Worm (Caenorhabditis elegans) whole organism, L2 larva: Measurements from ENCODE around the gene ZK809.9.

Source experiments
- Y55F3AM.14 ChIP-seq: fragments of 200-800 bp; sonication (Bioruptor generic); optimal IDR thresholded peaks from 2 replicates; lab custom pipeline; 2018; ENCODE audit warnings: mild to moderate bottlenecking, missing genetic modification characterization, missing compliant biosample characterization
- ama-1 ChIP-seq: fragments of 150-350 bp; optimal IDR thresholded peaks from 2 replicates; lab custom pipeline; 2018; ENCODE audit warnings: inconsistent platforms
- lin-11 ChIP-seq: fragments of 150-350 bp; sonication (generic microtip); optimal IDR thresholded peaks from 2 replicates; lab custom pipeline; 2014; ENCODE audit warnings: missing biosample characterization, missing genetic modification characterization, inconsistent platforms, mixed read lengths
- mdl-1 ChIP-seq, 2 experiments: fragments of 150-350 bp in 1 of 2; sonication (generic microtip) in 1 of 2; optimal IDR thresholded peaks; 2 replicates each; lab custom pipeline; 2017; ENCODE audit warnings: missing biosample characterization in 2 of 2, missing genetic modification characterization in 2 of 2
- nhr-11 ChIP-seq: fragments of 150-350 bp; optimal IDR thresholded peaks from 2 replicates; lab custom pipeline; 2014; ENCODE audit warnings: missing biosample characterization, missing genetic modification characterization
- nhr-12 ChIP-seq: fragments of 150-350 bp; optimal IDR thresholded peaks from 2 replicates; lab custom pipeline; 2014; ENCODE audit warnings: missing biosample characterization, missing genetic modification characterization
- sma-3 ChIP-seq: sonication (generic microtip); optimal IDR thresholded peaks from 2 replicates; lab custom pipeline; 2016; ENCODE audit warnings: missing genetic modification reagents, missing genetic modification characterization, missing compliant biosample characterization
- snpc-4 ChIP-seq: fragments of 150-350 bp; optimal IDR thresholded peaks from 2 replicates; lab custom pipeline; 2014; ENCODE audit warnings: missing biosample characterization, missing genetic modification characterization
- unc-39 ChIP-seq: fragments of 150-350 bp; optimal IDR thresholded peaks from 2 replicates; lab custom pipeline; 2014; ENCODE audit warnings: missing biosample characterization, missing genetic modification characterization
- ztf-11 ChIP-seq: sonication (generic microtip); optimal IDR thresholded peaks from 2 replicates; lab custom pipeline; 2017; ENCODE audit warnings: missing biosample characterization, missing genetic modification characterization

DNA sequence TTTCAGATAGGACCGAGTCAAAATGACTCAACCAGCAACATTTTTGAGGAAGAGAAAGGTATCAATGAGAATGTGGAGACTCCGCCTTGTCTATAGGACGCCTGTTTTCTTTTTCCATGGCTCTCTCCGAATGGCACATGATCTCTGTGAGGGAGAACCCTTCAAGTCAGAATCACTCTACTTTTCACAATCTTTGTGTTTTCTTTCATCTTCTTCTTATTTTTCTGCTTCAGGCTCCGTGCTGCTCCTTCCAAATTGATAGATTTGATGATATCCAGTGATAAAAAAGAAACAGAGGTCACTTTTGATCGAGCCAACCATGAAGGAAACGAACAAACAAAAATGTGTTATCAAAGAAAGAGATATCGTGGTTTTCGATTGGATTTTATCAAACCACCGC lies 16.1 kb upstream of the ZK809.9 start, which contains the start of gene ZK809.8:
- TF ChIP-seq mdl-1 (tag; optimal IDR thresholded peaks at IDR 0.05; lab: Kevin White, UChicago), result no peak
- TF ChIP-seq unc-39, result no peak
- TF ChIP-seq Y55F3AM.14 (GFP tag; lab: Kevin White, UChicago), result no peak
- TF ChIP-seq lin-11 (tag; lab: Kevin White, UChicago), result no peak
- TF ChIP-seq ama-1 (lab: Kevin White, UChicago), result no peak
- no peak for TF ChIP-seq ztf-11 (tag; lab: Kevin White, UChicago)
- no peak for TF ChIP-seq sma-3 (GFP tag; lab: Kevin White, UChicago)
- no peak for TF ChIP-seq nhr-12 (tag; lab: Kevin White, UChicago)
- no peak for TF ChIP-seq snpc-4
- no peak for TF ChIP-seq nhr-11 (tag; lab: Kevin White, UChicago)
